Worm (Caenorhabditis elegans): Measurements from ENCODE around the gene npp-25.

- TF ChIP-seq ztf-23 (GFP tag; IDR thresholded peaks at IDR 0.05) (peak; percentile 86), T22C8.4 (GFP tag; IDR thresholded peaks at IDR 0.05) (peak; percentile 82), tab-1 (GFP tag; IDR thresholded peaks at IDR 0.05) (no peak)
Measured at ce11 chrIII:12904987-12905541, 20.7 kb downstream of the npp-25 start, which contains the start of gene cox-5A.
